Fruit fly (Drosophila melanogaster) whole organism, embryonic: ENCODE measurements around the gene CG1440.

Experiments
- Atf3 ChIP-seq: fragments of 200-800 bp; sonication (Bioruptor generic); optimal IDR thresholded peaks from 3 replicates; lab custom pipeline; 2016; ENCODE audit warnings: missing biosample characterization, missing genetic modification characterization
- Atf6 ChIP-seq: fragments of 200-800 bp; sonication (Bioruptor generic); IDR thresholded peaks from 2 replicates; pipeline ENCODE4 v1.3.6; 2022; ENCODE audit warnings: missing biosample characterization, missing genetic modification characterization
- Awh ChIP-seq: fragments of 200-800 bp; sonication (Bioruptor generic); IDR thresholded peaks from 2 replicates; pipeline ENCODE4, ENCODE4 v1.3.6; 2022; ENCODE audit warnings: missing biosample characterization, missing genetic modification characterization
- C15 ChIP-seq: fragments of 200-800 bp; sonication (Bioruptor generic); IDR thresholded peaks from 3 replicates; pipeline ENCODE4 v1.3.6; 2022; ENCODE audit warnings: missing biosample characterization, missing genetic modification characterization
- CG10267 ChIP-seq: fragments of 200-800 bp; sonication (Bioruptor generic); optimal IDR thresholded peaks from 2 replicates; lab custom pipeline; 2018; ENCODE audit warnings: missing biosample characterization, mild to moderate bottlenecking, missing genetic modification characterization, moderate library complexity
- CG10543 ChIP-seq: fragments of 200-800 bp; sonication (Bioruptor generic); optimal IDR thresholded peaks from 3 replicates; lab custom pipeline; 2017; ENCODE audit warnings: missing biosample characterization, mild to moderate bottlenecking, missing genetic modification characterization, moderate library complexity
- CG12104 ChIP-seq: fragments of 200-800 bp; sonication (Bioruptor generic); optimal IDR thresholded peaks from 3 replicates; lab custom pipeline; 2016; ENCODE audit warnings: missing biosample characterization, missing genetic modification characterization
- CG12659 ChIP-seq: fragments of 200-800 bp; sonication (Bioruptor generic); optimal IDR thresholded peaks from 3 replicates; lab custom pipeline; 2017; ENCODE audit warnings: mild to moderate bottlenecking, missing biosample characterization, missing genetic modification reagents, missing genetic modification characterization
- CG13624 ChIP-seq: fragments of 200-800 bp; sonication (Bioruptor generic); optimal IDR thresholded peaks from 2 replicates; lab custom pipeline; 2016; ENCODE audit warnings: missing biosample characterization, missing genetic modification characterization
- CG14710 ChIP-seq: fragments of 200-800 bp; sonication (Bioruptor generic); optimal IDR thresholded peaks from 3 replicates; lab custom pipeline; 2019; ENCODE audit warnings: missing biosample characterization, mild to moderate bottlenecking, missing genetic modification characterization, moderate library complexity
- CG1792 ChIP-seq: fragments of 200-800 bp; sonication (Bioruptor generic); optimal IDR thresholded peaks from 2 replicates; lab custom pipeline; 2016; ENCODE audit warnings: missing biosample characterization, missing genetic modification characterization
- CG2116 ChIP-seq: fragments of 200-800 bp; sonication (Bioruptor generic); optimal IDR thresholded peaks from 3 replicates; lab custom pipeline; 2018; ENCODE audit warnings: missing biosample characterization, mild to moderate bottlenecking, missing genetic modification characterization
- CG30403 ChIP-seq: fragments of 200-800 bp; sonication (Bioruptor generic); optimal IDR thresholded peaks from 3 replicates; lab custom pipeline; 2016; ENCODE audit warnings: missing biosample characterization, missing genetic modification characterization
- CG31365 ChIP-seq: fragments of 200-800 bp; sonication (Bioruptor generic); optimal IDR thresholded peaks from 2 replicates; lab custom pipeline; 2018; ENCODE audit warnings: missing biosample characterization, mild to moderate bottlenecking, missing genetic modification characterization
- CG6654 ChIP-seq: fragments of 200-800 bp; sonication (Bioruptor generic); optimal IDR thresholded peaks from 2 replicates; lab custom pipeline; 2017; ENCODE audit warnings: missing biosample characterization, mild to moderate bottlenecking, missing genetic modification characterization
- CG6854 ChIP-seq: fragments of 200-800 bp; sonication (Bioruptor generic); optimal IDR thresholded peaks from 3 replicates; lab custom pipeline; 2017; ENCODE audit warnings: missing biosample characterization, mild to moderate bottlenecking, missing genetic modification characterization
- CG8290 ChIP-seq, 3 experiments: fragments of 200-800 bp; sonication (Bioruptor generic); optimal IDR thresholded peaks; 2 replicates each; lab custom pipeline; 2016 to 2019; ENCODE audit warnings: missing biosample characterization in 3 of 3, missing genetic modification characterization in 3 of 3, mild to moderate bottlenecking in 2 of 3, moderate library complexity in 1 of 3
- CG8359 ChIP-seq: fragments of 200-800 bp; sonication (Bioruptor generic); optimal IDR thresholded peaks from 2 replicates; lab custom pipeline; 2017; ENCODE audit warnings: missing biosample characterization, mild to moderate bottlenecking, missing genetic modification characterization, borderline replicate concordance
- CG8944 ChIP-seq: fragments of 200-800 bp; sonication (Bioruptor generic); optimal IDR thresholded peaks from 3 replicates; lab custom pipeline; 2016; ENCODE audit warnings: missing biosample characterization, missing genetic modification characterization
- CG9609 ChIP-seq: fragments of 200-800 bp; sonication (Bioruptor generic); optimal IDR thresholded peaks from 3 replicates; lab custom pipeline; 2016; ENCODE audit warnings: missing biosample characterization, missing genetic modification characterization
- CrebB ChIP-seq: fragments of 200-800 bp; sonication (Bioruptor generic); optimal IDR thresholded peaks from 3 replicates; lab custom pipeline; 2018; ENCODE audit warnings: missing biosample characterization, mild to moderate bottlenecking, missing genetic modification characterization
- Dp ChIP-seq: fragments of 200-800 bp; sonication (Bioruptor generic); optimal IDR thresholded peaks from 2 replicates; lab custom pipeline; 2018; ENCODE audit warnings: missing biosample characterization, mild to moderate bottlenecking, missing genetic modification characterization, moderate library complexity
- Gsc ChIP-seq: fragments of 200-800 bp; sonication (Bioruptor generic); IDR thresholded peaks from 2 replicates; pipeline ENCODE4 v1.3.6; 2022; ENCODE audit warnings: missing biosample characterization, missing genetic modification characterization
- Gug ChIP-seq: fragments of 200-800 bp; sonication (Bioruptor generic); IDR thresholded peaks from 4 replicates; pipeline ENCODE4 v1.3.6; 2022; ENCODE audit warnings: missing biosample characterization, missing genetic modification characterization
- HHEX ChIP-seq: fragments of 200-800 bp; sonication (Bioruptor generic); optimal IDR thresholded peaks from 3 replicates; lab custom pipeline; 2017; ENCODE audit warnings: missing biosample characterization, mild to moderate bottlenecking, missing genetic modification characterization, missing genetic modification reagents
- HLHmδ ChIP-seq: fragments of 200-800 bp; sonication (Bioruptor generic); optimal IDR thresholded peaks from 2 replicates; lab custom pipeline; 2018; ENCODE audit warnings: missing biosample characterization, mild to moderate bottlenecking, missing genetic modification characterization, moderate library complexity
- HmgZ ChIP-seq: fragments of 200-800 bp; sonication (Bioruptor generic); optimal IDR thresholded peaks from 2 replicates; lab custom pipeline; 2018; ENCODE audit warnings: missing biosample characterization, mild to moderate bottlenecking, missing genetic modification characterization
- Hsf ChIP-seq: fragments of 200-800 bp; sonication (Bioruptor generic); optimal IDR thresholded peaks from 3 replicates; lab custom pipeline; 2016; ENCODE audit warnings: missing biosample characterization, missing genetic modification characterization
- NFAT ChIP-seq: fragments of 200-800 bp; sonication (Bioruptor generic); IDR thresholded peaks from 2 replicates; pipeline ENCODE4 v1.3.6; 2022; ENCODE audit warnings: missing biosample characterization, missing genetic modification characterization
- Poxn ChIP-seq: fragments of 200-800 bp; sonication (Bioruptor generic); IDR thresholded peaks from 2 replicates; pipeline ENCODE4 v1.3.6; 2022; ENCODE audit warnings: missing biosample characterization, missing genetic modification characterization
- Sry-δ ChIP-seq: fragments of 200-800 bp; sonication (Bioruptor generic); optimal IDR thresholded peaks from 2 replicates; lab custom pipeline; 2016; ENCODE audit warnings: missing biosample characterization, missing genetic modification characterization
- Usf ChIP-seq: fragments of 200-800 bp; sonication (Bioruptor generic); optimal IDR thresholded peaks from 2 replicates; lab custom pipeline; 2017; ENCODE audit warnings: missing genotype, missing biosample characterization, missing genetic modification characterization
- Xrp1 ChIP-seq: fragments of 200-800 bp; sonication (Bioruptor generic); IDR thresholded peaks from 2 replicates; pipeline ENCODE4 v1.3.6; 2022; ENCODE audit warnings: missing biosample characterization, missing genetic modification characterization
- amos ChIP-seq: fragments of 200-800 bp; sonication (Bioruptor generic); IDR thresholded peaks from 2 replicates; pipeline ENCODE4 v1.3.6; 2022; ENCODE audit warnings: missing biosample characterization, missing genetic modification characterization; ENCODE audit not compliant: partially characterized antibody
- cas ChIP-seq: fragments of 200-800 bp; sonication (Bioruptor generic); IDR thresholded peaks from 2 replicates; pipeline ENCODE4 v1.3.6; 2022; ENCODE audit warnings: missing biosample characterization, missing genetic modification characterization
- chinmo ChIP-seq: fragments of 200-800 bp; sonication (Bioruptor generic); IDR thresholded peaks from 4 replicates; pipeline ENCODE4 v1.3.6; 2022; ENCODE audit warnings: missing biosample characterization, missing genetic modification characterization; ENCODE audit not compliant: partially characterized antibody
- chm ChIP-seq: fragments of 200-800 bp; sonication (Bioruptor generic); IDR thresholded peaks from 2 replicates; pipeline ENCODE4 v1.3.6; 2022; ENCODE audit warnings: missing biosample characterization, missing genetic modification characterization
- en ChIP-seq: fragments of 200-800 bp; sonication (Bioruptor generic); optimal IDR thresholded peaks from 2 replicates; lab custom pipeline; 2016; ENCODE audit warnings: missing biosample characterization, missing genetic modification characterization
- exex ChIP-seq: fragments of 200-800 bp; sonication (Bioruptor generic); optimal IDR thresholded peaks from 4 replicates; lab custom pipeline; 2018; ENCODE audit warnings: missing biosample characterization, mild to moderate bottlenecking, missing genetic modification characterization, moderate library complexity
- hbn ChIP-seq: fragments of 200-800 bp; sonication (Bioruptor generic); IDR thresholded peaks from 2 replicates; pipeline ENCODE4 v1.3.6; 2022; ENCODE audit warnings: missing biosample characterization, missing genetic modification characterization; ENCODE audit not compliant: partially characterized antibody
- hkb ChIP-seq, 2 experiments: fragments of 200-800 bp in 1 of 2; fragments of >200 bp in 1 of 2; sonication (Bioruptor generic) in 1 of 2; IDR thresholded peaks in 1 of 2; optimal IDR thresholded peaks in 1 of 2; 2 replicates each; pipeline versions ENCODE4 v1.3.6 to Lab custom; 2017 to 2022; ENCODE audit warnings: missing biosample characterization in 1 of 2, missing genetic modification characterization in 1 of 2
- inv ChIP-seq: fragments of 200-800 bp; sonication (Bioruptor generic); IDR thresholded peaks from 2 replicates; pipeline ENCODE4 v1.3.6; 2022; ENCODE audit warnings: missing biosample characterization, missing genetic modification characterization; ENCODE audit not compliant: partially characterized antibody
- mam ChIP-seq: fragments of 200-800 bp; sonication (Bioruptor generic); optimal IDR thresholded peaks from 3 replicates; lab custom pipeline; 2016; ENCODE audit warnings: missing biosample characterization, missing genetic modification characterization
- mld ChIP-seq: fragments of 200-800 bp; sonication (Bioruptor generic); IDR thresholded peaks from 3 replicates; pipeline ENCODE4 v1.3.6; 2022; ENCODE audit warnings: missing biosample characterization, missing genetic modification characterization; ENCODE audit not compliant: partially characterized antibody
- pros ChIP-seq: fragments of 200-800 bp; sonication (Bioruptor generic); optimal IDR thresholded peaks from 3 replicates; lab custom pipeline; 2019; ENCODE audit warnings: missing biosample characterization, mild to moderate bottlenecking, missing genetic modification characterization, moderate library complexity
- sima ChIP-seq: fragments of 200-800 bp; sonication (Bioruptor generic); optimal IDR thresholded peaks from 2 replicates; lab custom pipeline; 2016; ENCODE audit warnings: missing biosample characterization, missing genetic modification characterization
- trem ChIP-seq: fragments of 200-800 bp; optimal IDR thresholded peaks from 3 replicates; lab custom pipeline; 2019; ENCODE audit warnings: missing biosample characterization, mild to moderate bottlenecking, missing genetic modification characterization, moderate library complexity

The CG1440 gene

DNA sequence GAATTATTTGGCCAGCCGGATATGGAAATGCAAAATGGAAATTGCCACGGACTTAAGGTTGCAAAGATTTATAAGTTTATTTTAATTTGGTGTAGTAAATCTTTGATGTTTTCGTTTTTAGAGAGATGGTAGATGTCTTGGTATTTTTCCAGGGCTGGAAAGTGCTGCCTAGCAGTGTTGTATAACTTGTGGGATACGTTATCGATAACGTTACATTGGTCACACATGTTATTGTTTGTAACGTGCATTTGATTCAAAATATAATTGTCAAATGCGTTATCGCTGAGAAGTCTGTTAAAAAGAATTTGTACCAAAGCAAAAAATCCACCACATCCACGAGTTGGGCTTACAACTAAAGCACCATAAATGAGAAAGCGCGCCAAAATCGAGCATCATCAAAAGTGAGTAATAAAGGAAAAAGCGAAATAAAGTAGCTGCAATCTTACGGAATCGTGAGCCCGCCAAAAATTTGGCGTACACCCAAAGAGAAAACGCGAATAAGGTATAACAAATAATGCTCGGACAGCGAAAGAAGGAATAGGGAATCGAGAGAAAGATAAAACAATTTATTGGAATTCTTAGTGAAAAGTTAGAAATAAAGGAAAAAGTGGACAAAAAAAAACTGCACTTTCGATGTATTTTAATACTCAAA lies 29.6 kb upstream of the CG1440 start, which contains the start of gene PIG-T (continued):
- TF ChIP-seq CG14710 (tag; lab: Kevin White, UChicago) (peak; percentile 9), CG2116 (GFP tag; lab: Kevin White, UChicago) (peak; percentile 81), CG9609 (no peak), CG12104 (no peak), Awh (no peak), trem (tag; lab: Kevin White, UChicago) (peak; percentile 37), cas (GFP tag; lab: Robert Waterston, UW) (no peak), CrebB (tag; lab: Kevin White, UChicago) (no peak), Usf (GFP tag; lab: Kevin White, UChicago) (no peak), CG12659 (GFP tag; lab: Kevin White, UChicago) (peak; percentile 14), Hsf (GFP tag; lab: Kevin White, UChicago) (no peak), CG6654 (GFP tag; lab: Kevin White, UChicago) (no peak), mam (GFP tag; lab: Kevin White, UChicago) (no peak), mld (no peak), sima (GFP tag; lab: Kevin White, UChicago) (no peak), inv (no peak), hbn (GFP tag; lab: Robert Waterston, UW) (no peak), Xrp1 (GFP tag; lab: Robert Waterston, UW) (no peak), Atf6 (GFP tag; lab: Robert Waterston, UW) (no peak), CG10267 (tag; lab: Kevin White, UChicago) (peak; percentile 93), CG30403 (GFP tag; lab: Kevin White, UChicago) (peak; percentile 14), CG6854 (GFP tag; lab: Kevin White, UChicago) (no peak), CG8944 (GFP tag; lab: Kevin White, UChicago) (no peak)

DNA sequence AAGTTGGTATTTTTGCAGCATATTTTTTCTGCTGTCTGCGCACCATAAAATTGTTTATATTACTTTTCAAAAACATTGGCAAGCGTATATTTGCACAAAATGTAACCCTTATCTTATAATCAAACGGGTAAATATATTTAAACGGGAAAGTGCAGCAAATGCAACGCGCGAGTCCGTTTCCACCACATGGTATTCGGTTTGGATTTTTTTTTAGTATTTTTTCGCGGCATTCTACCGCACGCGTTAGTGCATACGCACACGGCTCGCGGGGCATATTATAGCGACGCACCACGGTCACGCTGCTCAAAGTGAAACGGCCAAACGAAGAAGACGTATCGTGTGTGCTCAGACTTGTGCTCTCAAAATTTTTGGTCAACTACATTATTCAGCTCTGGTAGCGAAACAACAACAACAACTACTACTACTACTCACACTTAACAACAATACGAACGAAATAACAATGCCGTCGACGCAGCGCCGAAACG lies 27.8 kb upstream of the CG1440 start, which contains the start of gene Trf2:
Gene Trf2 (plus strand): TSS at position 302 of the 485 bp plus-strand sequence.
- TF ChIP-seq HHEX (GFP tag; lab: Kevin White, UChicago) (peak; percentile 31), CG31365 (tag; lab: Kevin White, UChicago) (peak; percentile 31), CG10543 (GFP tag; lab: Kevin White, UChicago) (peak; percentile 11), exex (tag; lab: Kevin White, UChicago) (no peak), pros (GFP tag; lab: Kevin White, UChicago) (no peak), Gsc (GFP tag; lab: Robert Waterston, UW) (no peak), HmgZ (tag; lab: Kevin White, UChicago) (peak; percentile 21), CG8359 (GFP tag; lab: Kevin White, UChicago) (peak; percentile 2), CG1792 (GFP tag; lab: Kevin White, UChicago) (no peak), chinmo (GFP tag; lab: Robert Waterston, UW) (peak; percentile 28; the same call in 1 of the 4 replicates), amos (peak; percentile 54; the same call in 1 of the 2 replicates), Poxn (GFP tag; lab: Robert Waterston, UW) (no peak), CG13624 (GFP tag; lab: Kevin White, UChicago) (peak; percentile 48), CrebB (tag; lab: Kevin White, UChicago) (peak; percentile 47), hkb (optimal IDR thresholded peaks at IDR 0.05; lab: Kevin White, UChicago) (no peak), hkb (GFP tag; IDR thresholded peaks at IDR 0.05; lab: Robert Waterston, UW) (peak; percentile 39; the same call in 1 of the 2 replicates), CG2116 (GFP tag; lab: Kevin White, UChicago) (peak; percentile 7), chm (GFP tag; lab: Robert Waterston, UW) (peak; percentile 89), en (GFP tag; lab: Kevin White, UChicago) (no peak), Sry-δ (GFP tag; lab: Kevin White, UChicago) (peak; percentile 26), Gug (GFP tag; lab: Robert Waterston, UW) (0 out of 4 replicates have a peak, but pooled peaks have one; percentile 10), C15 (no peak), CG8290 (GFP tag; optimal IDR thresholded peaks at IDR 0.05; lab: Kevin White, UChicago) (no peak), CG8290 (tag; optimal IDR thresholded peaks at IDR 0.05; lab: Kevin White, UChicago) (peak in 1 of 2 experiments; percentile 69), NFAT (GFP tag; lab: Robert Waterston, UW) (0 out of 2 replicates have a peak, but pooled peaks have one; percentile 5), Dp (GFP tag; lab: Kevin White, UChicago) (peak; percentile 43), Atf3 (GFP tag; lab: Kevin White, UChicago) (no peak), HLHmδ (GFP tag; lab: Kevin White, UChicago) (peak; percentile 81), Xrp1 (GFP tag; lab: Robert Waterston, UW) (no peak)
